Worm (Caenorhabditis elegans): ENCODE measurements around the gene Y9C2UA.1.

DNA sequence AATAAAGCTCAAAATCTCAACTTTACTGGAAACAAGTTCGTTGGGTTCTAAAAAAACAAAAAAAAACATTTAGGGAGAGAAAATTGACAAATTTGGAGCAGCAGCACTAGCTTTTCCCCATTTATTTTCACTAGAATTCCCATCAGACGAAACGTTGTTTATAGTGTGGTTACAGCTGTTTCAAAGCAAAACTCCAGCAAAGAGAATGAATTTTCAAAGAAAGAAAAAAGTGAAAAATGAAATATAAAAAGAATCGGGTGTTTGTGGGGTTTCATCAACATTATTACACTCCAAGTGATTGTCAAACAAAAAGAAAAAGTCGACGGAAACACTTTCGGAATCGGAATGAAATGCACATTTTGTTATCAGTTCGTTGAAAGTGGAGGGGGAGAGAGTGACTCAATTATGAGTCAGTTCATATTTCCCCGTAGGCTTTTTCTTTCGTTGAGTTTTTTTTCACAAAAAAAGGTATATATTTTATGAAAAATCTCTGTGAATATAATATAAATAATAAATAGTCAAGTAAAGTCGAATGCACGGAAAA, 45.1 kb upstream of the Y9C2UA.1 start:
- TF ChIP-seq tbx-9 (tag; optimal IDR thresholded peaks at IDR 0.05; ENCODE audit: borderline replicate concordance) (no peak), F22D6.2 (tag; optimal IDR thresholded peaks at IDR 0.05) (no peak)
